Fruit fly (Drosophila melanogaster): ENCODE results near the gene DhpD.

Gene DhpD

DNA sequence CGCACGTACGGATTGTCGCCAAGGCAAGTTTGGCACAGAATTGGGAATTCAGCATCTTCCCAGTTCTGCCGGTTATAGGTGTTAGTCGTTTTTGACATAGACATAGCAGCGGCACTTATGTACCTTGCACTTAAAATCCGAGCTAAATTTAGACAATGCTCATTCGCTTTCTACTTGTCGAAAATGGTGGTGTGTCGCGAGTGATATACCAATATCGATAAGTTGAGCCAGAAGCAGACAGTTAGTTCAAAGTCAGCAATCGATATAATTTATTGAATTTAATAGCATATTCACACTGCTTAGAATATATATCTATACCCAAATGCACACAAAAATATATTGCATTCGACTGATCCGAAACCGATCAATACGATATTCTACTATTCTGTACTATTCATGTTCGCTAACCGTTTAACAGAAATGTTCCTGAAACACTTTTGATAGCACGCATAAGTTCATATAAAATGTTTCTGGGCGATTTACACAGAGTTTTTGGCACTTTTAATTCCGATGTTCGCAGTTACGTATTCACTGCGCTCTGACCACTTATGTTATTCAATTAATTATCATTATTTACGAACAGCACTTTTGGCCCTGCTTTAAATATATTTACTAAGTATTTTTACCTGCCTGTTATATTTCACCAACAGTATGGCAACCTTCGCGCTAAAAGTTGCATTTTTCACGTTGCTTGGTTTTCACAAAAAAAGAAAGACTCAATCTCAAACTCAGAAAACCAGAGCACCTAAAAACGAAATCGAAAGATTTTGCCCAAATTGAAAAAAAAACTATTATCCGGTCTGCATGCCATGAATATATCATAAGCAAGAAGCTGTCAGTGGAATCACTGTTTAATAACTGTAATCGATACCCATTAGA, 3.3 kb upstream of the DhpD start, which contains the start of gene CG14641 (continued):
- no peak for TF ChIP-seq OdsH (GFP tag; optimal IDR thresholded peaks at IDR 0.05)
- TF ChIP-seq Ets96B (tag; optimal IDR thresholded peaks at IDR 0.05), result no peak
- TF ChIP-seq fkh (GFP tag; optimal IDR thresholded peaks at IDR 0.05), result no peak
- no peak for TF ChIP-seq Sox102F (GFP tag; optimal IDR thresholded peaks at IDR 0.05)

- TF ChIP-seq CG8632 (GFP tag; optimal IDR thresholded peaks at IDR 0.05), result no peak
- peak; percentile 84 for TF ChIP-seq svp (GFP tag)
- no peak for TF ChIP-seq OdsH (GFP tag; optimal IDR thresholded peaks at IDR 0.05)
Observed at dm6 chr3R:4228426-4228825, 612 bp downstream of the DhpD start.

DNA sequence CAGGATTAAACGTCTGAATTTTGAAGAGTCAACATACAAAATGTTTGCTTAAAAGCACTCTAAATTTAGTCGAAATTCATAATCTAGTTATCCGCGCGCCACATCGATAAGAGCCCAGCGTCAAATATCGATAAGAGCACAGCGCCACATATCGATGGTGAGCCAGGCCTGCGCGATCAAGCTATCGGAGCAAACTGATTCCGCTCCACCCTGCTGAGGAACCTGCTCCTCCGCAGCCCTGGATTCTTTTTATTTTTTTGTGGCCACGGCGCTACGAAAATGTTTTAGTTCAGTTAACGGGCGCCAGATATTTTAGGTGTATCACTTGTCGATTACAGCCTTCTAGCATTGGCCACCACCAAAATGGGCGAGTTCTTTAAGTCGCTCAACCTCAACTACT, 8.3 kb downstream of the DhpD start:
- peak; percentile 27; the same call in 1 of the 3 replicates for TF ChIP-seq CG6163 (GFP tag; IDR thresholded peaks at IDR 0.05)
- TF ChIP-seq Sox14 (GFP tag; optimal IDR thresholded peaks at IDR 0.05), result peak; percentile 48
- TF ChIP-seq CG31627 (GFP tag; optimal IDR thresholded peaks at IDR 0.05), result peak; percentile 26
- peak; percentile 44 for TF ChIP-seq CG3032 (tag; optimal IDR thresholded peaks at IDR 0.05)
- TF ChIP-seq lz (GFP tag; optimal IDR thresholded peaks at IDR 0.05), result no peak
- peak; percentile 32 for TF ChIP-seq esn (GFP tag; optimal IDR thresholded peaks at IDR 0.05)
- no peak for TF ChIP-seq CG6792 (GFP tag; optimal IDR thresholded peaks at IDR 0.05)
- TF ChIP-seq Ets21C (GFP tag; optimal IDR thresholded peaks at IDR 0.05), result no peak
- peak; percentile 20 for TF ChIP-seq cyc (GFP tag; optimal IDR thresholded peaks at IDR 0.05)

- TF ChIP-seq CG3032 (tag; optimal IDR thresholded peaks at IDR 0.05) (no peak), CG6792 (GFP tag; optimal IDR thresholded peaks at IDR 0.05) (no peak), CG6854 (GFP tag; optimal IDR thresholded peaks at IDR 0.05) (no peak)
Observed at dm6 chr3R:4220030-4220429, 9.0 kb downstream of the DhpD start, which contains the start of gene CG31516. CG31516 (minus strand) TSS chr3R:4220130.

- TF ChIP-seq CG6276 (GFP tag; optimal IDR thresholded peaks at IDR 0.05) (no peak), Hr39 (GFP tag; optimal IDR thresholded peaks at IDR 0.05) (peak; percentile 72), CG34406 (GFP tag; optimal IDR thresholded peaks at IDR 0.05) (no peak), Hr4 (GFP tag; optimal IDR thresholded peaks at IDR 0.05) (peak; percentile 78), dsx (GFP tag; optimal IDR thresholded peaks at IDR 0.05; ENCODE audit: poor library complexity, severe bottlenecking) (peak; percentile 25), CG8119 (GFP tag; IDR thresholded peaks at IDR 0.05) (peak; percentile 80), CG8319 (GFP tag; optimal IDR thresholded peaks at IDR 0.05) (peak; percentile 66), OdsH (GFP tag; optimal IDR thresholded peaks at IDR 0.05) (peak; percentile 68), spab (GFP tag; optimal IDR thresholded peaks at IDR 0.05) (peak; percentile 11), Ets96B (tag; optimal IDR thresholded peaks at IDR 0.05) (peak; percentile 46), CG15336 (GFP tag; IDR thresholded peaks at IDR 0.05) (peak; percentile 79), CG10631 (GFP tag; optimal IDR thresholded peaks at IDR 0.05) (peak; percentile 31), topi (GFP tag; optimal IDR thresholded peaks at IDR 0.05) (peak; percentile 68), cyc (GFP tag; optimal IDR thresholded peaks at IDR 0.05) (peak; percentile 56), CG8632 (GFP tag; optimal IDR thresholded peaks at IDR 0.05) (peak; percentile 69), Sox102F (GFP tag; optimal IDR thresholded peaks at IDR 0.05) (no peak), CG4318 (GFP tag; optimal IDR thresholded peaks at IDR 0.05) (peak; percentile 64), CG6808 (GFP tag; optimal IDR thresholded peaks at IDR 0.05) (peak; percentile 43), Eip93F (GFP tag; optimal IDR thresholded peaks at IDR 0.05) (no peak), Blimp-1 (GFP tag; optimal IDR thresholded peaks at IDR 0.05) (no peak), CG6854 (GFP tag; optimal IDR thresholded peaks at IDR 0.05) (no peak), esn (GFP tag; optimal IDR thresholded peaks at IDR 0.05) (peak; percentile 44), acj6 (GFP tag; optimal IDR thresholded peaks at IDR 0.05) (peak; percentile 75), vri (GFP tag; optimal IDR thresholded peaks at IDR 0.05) (peak; percentile 84), Ets21C (GFP tag; optimal IDR thresholded peaks at IDR 0.05) (peak; percentile 56), CG6163 (GFP tag; IDR thresholded peaks at IDR 0.05) (peak; percentile 80), Eip78C (GFP tag) (peak; percentile 94), lz (GFP tag; optimal IDR thresholded peaks at IDR 0.05) (peak; percentile 46), CG31627 (GFP tag; optimal IDR thresholded peaks at IDR 0.05) (peak; percentile 67), salr (GFP tag; optimal IDR thresholded peaks at IDR 0.05) (peak in 1 of 2 experiments; percentile 10), svp (GFP tag) (peak; percentile 89), CG7368 (GFP tag; optimal IDR thresholded peaks at IDR 0.05) (peak; percentile 77), Eip75B (GFP tag; optimal IDR thresholded peaks at IDR 0.05) (no peak), fkh (GFP tag; optimal IDR thresholded peaks at IDR 0.05) (peak; percentile 72), net (GFP tag; optimal IDR thresholded peaks at IDR 0.05) (peak; percentile 73)
Observed at dm6 chr3R:4215264-4215993, 13.6 kb downstream of the DhpD start, which contains the start of gene CG14636. CG14636 (minus strand) TSS chr3R:4215314.

All from whole organism, prepupa.